Fruit fly (Drosophila melanogaster) S2 (cell line): ENCODE data around the gene pch2.

Experiments used
- CG8478 ChIP-seq: fragments of >200 bp; optimal IDR thresholded peaks from 2 replicates; lab custom pipeline; 2018
- CTCF ChIP-seq, 2 experiments: fragments of >200 bp; optimal IDR thresholded peaks; 2 replicates each; lab custom pipeline; 2018

The pch2 gene

dm6 chr3R:8561522-8561921 is at the start of gene pch2:
Gene pch2 (minus strand): TSS chr3R:8561764.
- TF ChIP-seq CG8478 (lab: Kevin White, UChicago) (no peak), CTCF (optimal IDR thresholded peaks at IDR 0.05; lab: Kevin White, UChicago) (no peak)

- TF ChIP-seq CG8478 (lab: Kevin White, UChicago) (no peak), CTCF (optimal IDR thresholded peaks at IDR 0.05; lab: Kevin White, UChicago) (no peak)
These were observed 34.6 kb upstream of the pch2 start for dm6 chr3R:8596161-8596560.

- TF ChIP-seq CG8478 (lab: Kevin White, UChicago): no peak
- TF ChIP-seq CTCF (optimal IDR thresholded peaks at IDR 0.05; lab: Kevin White, UChicago): no peak
These were observed 26.3 kb upstream of the pch2 start for dm6 chr3R:8587859-8588258.

- TF ChIP-seq CG8478 (lab: Kevin White, UChicago) (no peak), CTCF (optimal IDR thresholded peaks at IDR 0.05; lab: Kevin White, UChicago) (no peak)
These were observed 16.1 kb upstream of the pch2 start, which contains the start of gene 5-HT2B for dm6 chr3R:8577409-8578255. Gene 5-HT2B (plus strand): TSS chr3R:8578205.

- TF ChIP-seq CTCF (optimal IDR thresholded peaks at IDR 0.05; lab: Kevin White, UChicago) (no peak), CG8478 (lab: Kevin White, UChicago) (no peak)
These were observed 2.2 kb upstream of the pch2 start, which contains the start of gene Cenp-C for dm6 chr3R:8563774-8564173. Gene Cenp-C (plus strand): TSS chr3R:8564105.

dm6 chr3R:8562484-8562886 is 921 bp upstream of the pch2 start, which contains the start of the genes mRpS18A and CG31460:
Gene mRpS18A (minus strand): TSS chr3R:8562593.
Gene CG31460 (plus strand): TSS chr3R:8562673.
- no peak for TF ChIP-seq CG8478 (lab: Kevin White, UChicago)
- TF ChIP-seq CTCF (optimal IDR thresholded peaks at IDR 0.05; lab: Kevin White, UChicago): no peak

- TF ChIP-seq CTCF (optimal IDR thresholded peaks at IDR 0.05; lab: Kevin White, UChicago): no peak
- no peak for TF ChIP-seq CG8478 (lab: Kevin White, UChicago)
These were observed 9.3 kb downstream of the pch2 start, which contains the start of gene Or85d for dm6 chr3R:8552308-8552707. Gene Or85d (plus strand): TSS chr3R:8552608.

- TF ChIP-seq CG8478 (lab: Kevin White, UChicago) (no peak), CTCF (optimal IDR thresholded peaks at IDR 0.05; lab: Kevin White, UChicago) (no peak)
These were observed 15.6 kb downstream of the pch2 start for dm6 chr3R:8545915-8546314.

- TF ChIP-seq CTCF (optimal IDR thresholded peaks at IDR 0.05; lab: Kevin White, UChicago) (no peak), CG8478 (lab: Kevin White, UChicago) (no peak)
These were observed 32.7 kb downstream of the pch2 start, which contains the start of gene CG11741 for dm6 chr3R:8528862-8529261. Gene CG11741 (minus strand): TSS chr3R:8528877.

- TF ChIP-seq CTCF (optimal IDR thresholded peaks at IDR 0.05; lab: Kevin White, UChicago) (no peak), CG8478 (lab: Kevin White, UChicago) (no peak)
These were observed 37.3 kb downstream of the pch2 start for dm6 chr3R:8524277-8524676.

- TF ChIP-seq CG8478 (lab: Kevin White, UChicago) (no peak), CTCF (optimal IDR thresholded peaks at IDR 0.05; lab: Kevin White, UChicago) (no peak)
These were observed 37.9 kb downstream of the pch2 start, which contains the start of gene CG31259 for dm6 chr3R:8523668-8524067. Gene CG31259 (plus strand): TSS chr3R:8523944.

dm6 chr3R:8521499-8521898 is 40.1 kb downstream of the pch2 start, which contains the start of gene CG31454:
Gene CG31454 (plus strand): TSS chr3R:8521658.
- TF ChIP-seq CTCF (optimal IDR thresholded peaks at IDR 0.05; lab: Kevin White, UChicago) (no peak), CG8478 (lab: Kevin White, UChicago) (no peak)

- no peak for TF ChIP-seq CG8478 (lab: Kevin White, UChicago)
- no peak for TF ChIP-seq CTCF (optimal IDR thresholded peaks at IDR 0.05; lab: Kevin White, UChicago)
These were observed 40.8 kb downstream of the pch2 start for dm6 chr3R:8520809-8521208.

- TF ChIP-seq CG8478 (lab: Kevin White, UChicago): no peak
- TF ChIP-seq CTCF (optimal IDR thresholded peaks at IDR 0.05; lab: Kevin White, UChicago): no peak
These were observed 42.4 kb downstream of the pch2 start for dm6 chr3R:8519157-8519556.

dm6 chr3R:8518565-8519154 is 42.9 kb downstream of the pch2 start:
- TF ChIP-seq CG8478 (lab: Kevin White, UChicago) (no peak), CTCF (optimal IDR thresholded peaks at IDR 0.05; lab: Kevin White, UChicago) (no peak)
